Worm (Caenorhabditis elegans): ENCODE results near the gene F53F8.6.

ce11 chrV:20745278-20745677, 41.3 kb downstream of the F53F8.6 start:
- no peak for TF ChIP-seq cog-1 (tag; optimal IDR thresholded peaks at IDR 0.05)
- no peak for TF ChIP-seq flt-1 (GFP tag; IDR thresholded peaks at IDR 0.05)
- TF ChIP-seq T22C8.4 (GFP tag; IDR thresholded peaks at IDR 0.05): no peak
- no peak for TF ChIP-seq med-1 (GFP tag; optimal IDR thresholded peaks at IDR 0.05; ENCODE audit: insufficient read depth)
- TF ChIP-seq ztf-29 (GFP tag; IDR thresholded peaks at IDR 0.05): no peak
- TF ChIP-seq klf-2 (GFP tag; conservative IDR thresholded peaks at IDR 0.05): no peak
- TF ChIP-seq tab-1 (GFP tag; IDR thresholded peaks at IDR 0.05): no peak
- TF ChIP-seq ztf-23 (GFP tag; IDR thresholded peaks at IDR 0.05): no peak
- no peak for TF ChIP-seq ref-1 (GFP tag; conservative IDR thresholded peaks at IDR 0.05)

All from whole organism, midembryonic.